Worm (Caenorhabditis elegans) whole organism, midembryonic: ENCODE results near the gene F08D12.2.

Experiments
- flt-1 ChIP-seq: fragments of 200-800 bp; sonication (Bioruptor generic); IDR thresholded peaks from 2 replicates; pipeline ENCODE4 v1.3.6; 2022; ENCODE audit warnings: missing genetic modification characterization, missing compliant biosample characterization
- med-1 ChIP-seq: sonication (generic microtip); optimal IDR thresholded peaks from 2 replicates; lab custom pipeline; 2017; ENCODE audit warnings: missing genetic modification characterization, mild to moderate bottlenecking, missing compliant biosample characterization, antibody characterized with exemption, missing genetic modification reagents; ENCODE audit not compliant: insufficient read depth
- ref-1 ChIP-seq: fragments of 200-800 bp; sonication (Bioruptor generic); conservative IDR thresholded peaks from 2 replicates; pipeline ENCODE4 v1.3.6; 2022; ENCODE audit warnings: missing genetic modification reagents, missing genetic modification characterization, missing compliant biosample characterization

DNA sequence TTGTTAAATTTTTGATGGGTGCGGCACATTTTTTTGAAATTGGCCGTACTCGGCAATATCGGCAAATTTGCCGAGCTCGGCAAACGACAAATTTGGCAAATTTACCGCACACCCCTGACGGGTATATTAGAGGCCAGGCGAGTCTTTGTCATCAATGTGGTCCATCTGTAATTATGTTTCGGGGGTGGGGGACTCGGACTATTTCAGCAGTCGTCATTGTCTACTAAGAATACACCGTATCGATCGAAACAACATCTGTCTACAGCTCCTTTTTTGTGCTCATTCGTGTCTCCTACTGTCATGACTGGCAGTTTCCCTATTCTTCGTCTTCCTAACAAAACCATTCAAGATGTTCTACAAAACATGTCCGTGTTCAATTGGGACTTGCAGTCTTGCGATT lies 15.1 kb upstream of the F08D12.2 start, which contains the start of gene F08D12.15:
- TF ChIP-seq med-1 (GFP tag; lab: Kevin White, UChicago), result no peak
- no peak for TF ChIP-seq flt-1 (GFP tag; lab: Robert Waterston, UW)
- TF ChIP-seq ref-1 (GFP tag; lab: Robert Waterston, UW), result no peak
